Worm (Caenorhabditis elegans) whole organism, L4 larva: Measurements from ENCODE around the gene wrm-1.

Source experiments
- F26F4.8 ChIP-seq: fragments of 200-800 bp; sonication (Bioruptor generic); conservative IDR thresholded peaks from 2 replicates; pipeline ENCODE4 v1.3.6; 2022; ENCODE audit warnings: missing genetic modification characterization, missing compliant biosample characterization
- F44E2.7 ChIP-seq: fragments of 200-800 bp; sonication (Bioruptor generic); IDR thresholded peaks from 2 replicates; pipeline ENCODE4 v2.1.2; 2022; ENCODE audit warnings: missing genetic modification characterization, missing compliant biosample characterization
- F49E8.2 ChIP-seq: sonication (generic microtip); optimal IDR thresholded peaks from 2 replicates; lab custom pipeline; 2016; ENCODE audit warnings: missing compliant biosample characterization, mild to moderate bottlenecking, missing genetic modification characterization, borderline replicate concordance
- T20F7.1 ChIP-seq: fragments of 200-800 bp; sonication (Bioruptor generic); optimal IDR thresholded peaks from 2 replicates; lab custom pipeline; 2018; ENCODE audit warnings: mild to moderate bottlenecking, missing genetic modification characterization, missing compliant biosample characterization
- Y5F2A.4 ChIP-seq: fragments of 200-800 bp; sonication (Bioruptor generic); optimal IDR thresholded peaks from 2 replicates; lab custom pipeline; 2018; ENCODE audit warnings: mild to moderate bottlenecking, missing genetic modification characterization, missing compliant biosample characterization
- Y75B8A.6 ChIP-seq: fragments of 200-800 bp; sonication (Bioruptor generic); IDR thresholded peaks from 2 replicates; pipeline ENCODE4 v1.3.6; 2022; ENCODE audit warnings: missing genetic modification reagents, missing genetic modification characterization, missing compliant biosample characterization
- aha-1 ChIP-seq: fragments of 150-350 bp; peaks from one replicate; lab custom pipeline; 2014; ENCODE audit warnings: missing biosample characterization, missing genetic modification characterization
- aly-2 ChIP-seq: sonication (generic microtip); optimal IDR thresholded peaks from 2 replicates; lab custom pipeline; 2018; ENCODE audit warnings: missing biosample characterization, missing genetic modification characterization
- arid-1 ChIP-seq: fragments of 200-800 bp; sonication (Bioruptor generic); conservative IDR thresholded peaks from 2 replicates; pipeline ENCODE4 v1.3.6; 2022; ENCODE audit warnings: missing genetic modification reagents, missing genetic modification characterization, missing compliant biosample characterization
- attf-4 ChIP-seq: sonication (generic microtip); optimal IDR thresholded peaks from 3 replicates; lab custom pipeline; 2017; ENCODE audit warnings: missing biosample characterization, missing genetic modification characterization
- ceh-28 ChIP-seq: fragments of 150-350 bp; optimal IDR thresholded peaks from 2 replicates; lab custom pipeline; 2014; ENCODE audit warnings: missing biosample characterization, missing genetic modification reagents, missing genetic modification characterization
- ces-1 ChIP-seq: fragments of 150-350 bp; sonication (generic microtip); optimal IDR thresholded peaks from 4 replicates; lab custom pipeline; 2014; ENCODE audit warnings: missing biosample characterization, missing genetic modification reagents, missing genetic modification characterization
- ctbp-1 ChIP-seq: fragments of 200-800 bp; sonication (Bioruptor generic); IDR thresholded peaks from 2 replicates; pipeline ENCODE4 v1.3.6; 2022; ENCODE audit warnings: missing genetic modification reagents, missing genetic modification characterization, missing compliant biosample characterization
- daf-12 ChIP-seq: fragments of 150-350 bp; optimal IDR thresholded peaks from 2 replicates; lab custom pipeline; 2014; ENCODE audit warnings: missing biosample characterization, missing genetic modification reagents, missing genetic modification characterization
- daf-19 ChIP-seq: fragments of 200-800 bp; sonication (Bioruptor generic); conservative IDR thresholded peaks from 2 replicates; pipeline ENCODE4 v1.3.6; 2022; ENCODE audit warnings: missing genetic modification characterization, missing compliant biosample characterization
- daf-8 ChIP-seq: fragments of 200-800 bp; sonication (Bioruptor generic); IDR thresholded peaks from 2 replicates; pipeline ENCODE4 v1.3.6; 2022; ENCODE audit warnings: missing genetic modification characterization, missing compliant biosample characterization
- dmd-8 ChIP-seq: fragments of 200-800 bp; sonication (Bioruptor generic); IDR thresholded peaks from 2 replicates; pipeline ENCODE4 v1.3.6; 2022; ENCODE audit warnings: missing genetic modification characterization, missing compliant biosample characterization
- dmd-9 ChIP-seq: fragments of 200-800 bp; sonication (Bioruptor generic); IDR thresholded peaks from 2 replicates; pipeline ENCODE4 v1.3.6; 2022; ENCODE audit warnings: missing genetic modification reagents, missing genetic modification characterization, missing compliant biosample characterization
- fos-1 ChIP-seq: fragments of 150-350 bp; optimal IDR thresholded peaks from 2 replicates; lab custom pipeline; 2014; ENCODE audit warnings: missing biosample characterization, missing genetic modification characterization
- hif-1 ChIP-seq, 2 experiments: sonication (generic microtip); optimal IDR thresholded peaks; 2 replicates each; lab custom pipeline; 2016 to 2017; ENCODE audit warnings: missing compliant biosample characterization in 2 of 2, missing genetic modification characterization in 2 of 2, missing genetic modification reagents in 2 of 2, missing genotype in 2 of 2, mild to moderate bottlenecking in 1 of 2
- hlh-30 ChIP-seq: sonication (generic microtip); optimal IDR thresholded peaks from 2 replicates; lab custom pipeline; 2017; ENCODE audit warnings: antibody characterized with exemption, mild to moderate bottlenecking, missing genetic modification characterization, missing compliant biosample characterization; ENCODE audit not compliant: insufficient read depth
- hmg-1.1 ChIP-seq: fragments of 200-800 bp; sonication (Bioruptor generic); IDR thresholded peaks from 2 replicates; pipeline ENCODE4 v1.3.6; 2022; ENCODE audit warnings: missing genetic modification reagents, missing genetic modification characterization, missing compliant biosample characterization
- lim-7 ChIP-seq: fragments of 200-800 bp; sonication (Bioruptor generic); IDR thresholded peaks from 2 replicates; pipeline ENCODE4 v1.3.6; 2022; ENCODE audit warnings: missing genetic modification characterization, missing compliant biosample characterization
- lin-38 ChIP-seq: fragments of 200-800 bp; sonication (Bioruptor generic); IDR thresholded peaks from 2 replicates; pipeline ENCODE4 v1.3.6; 2022; ENCODE audit warnings: missing genetic modification reagents, missing genetic modification characterization, missing compliant biosample characterization
- lin-39 ChIP-seq: fragments of 150-350 bp; optimal IDR thresholded peaks from 2 replicates; lab custom pipeline; 2014; ENCODE audit warnings: missing biosample characterization, missing genetic modification reagents, missing genetic modification characterization
- lir-3 ChIP-seq: sonication (generic microtip); optimal IDR thresholded peaks from 2 replicates; lab custom pipeline; 2016; ENCODE audit warnings: mild to moderate bottlenecking, missing genetic modification characterization, missing compliant biosample characterization
- lsy-2 ChIP-seq, 2 experiments: fragments of 150-350 bp in 1 of 2; sonication (generic microtip) in 1 of 2; optimal IDR thresholded peaks; 2 replicates each; lab custom pipeline; 2014 to 2017; ENCODE audit warnings: missing biosample characterization in 2 of 2, missing genetic modification characterization in 2 of 2
- madf-5 ChIP-seq, 2 experiments: fragments of 200-800 bp; sonication (Bioruptor generic); IDR thresholded peaks; 2 replicates each; pipeline ENCODE4 v1.3.6; 2022; ENCODE audit warnings: missing compliant biosample characterization in 2 of 2, missing genetic modification characterization in 2 of 2
- madf-9 ChIP-seq: fragments of 200-800 bp; sonication (Bioruptor generic); conservative IDR thresholded peaks from 2 replicates; pipeline ENCODE4 v1.3.6; 2022; ENCODE audit warnings: missing genetic modification reagents, missing genetic modification characterization, missing compliant biosample characterization
- mep-1 ChIP-seq: fragments of 150-350 bp; sonication (generic microtip); optimal IDR thresholded peaks from 3 replicates; lab custom pipeline; 2014; ENCODE audit warnings: missing biosample characterization, missing genetic modification characterization
- mes-2 ChIP-seq: sonication (generic microtip); optimal IDR thresholded peaks from 2 replicates; lab custom pipeline; 2016; ENCODE audit warnings: missing genotype, mild to moderate bottlenecking, missing genetic modification characterization, missing compliant biosample characterization; ENCODE audit not compliant: poor library complexity, severe bottlenecking
- mxl-3 ChIP-seq: fragments of 200-800 bp; sonication (Bioruptor generic); optimal IDR thresholded peaks from 2 replicates; lab custom pipeline; 2018; ENCODE audit warnings: mild to moderate bottlenecking, missing genetic modification characterization, missing compliant biosample characterization
- nhr-10 ChIP-seq: fragments of 150-350 bp; optimal IDR thresholded peaks from 2 replicates; lab custom pipeline; 2014; ENCODE audit warnings: missing biosample characterization, missing genetic modification characterization
- nhr-102 ChIP-seq: sonication (generic microtip); optimal IDR thresholded peaks from 2 replicates; lab custom pipeline; 2016; ENCODE audit warnings: mild to moderate bottlenecking, missing genetic modification characterization, moderate library complexity, missing compliant biosample characterization
- nhr-25 ChIP-seq: sonication (generic microtip); optimal IDR thresholded peaks from 2 replicates; lab custom pipeline; 2017; ENCODE audit warnings: missing genetic modification characterization, mild to moderate bottlenecking, missing compliant biosample characterization, antibody characterized with exemption, moderate library complexity, borderline replicate concordance; ENCODE audit not compliant: insufficient read depth
- nhr-41 ChIP-seq: fragments of 200-800 bp; sonication (Bioruptor generic); IDR thresholded peaks from 2 replicates; pipeline ENCODE4 v1.3.6; 2022; ENCODE audit warnings: missing genetic modification reagents, missing genetic modification characterization, missing compliant biosample characterization
- nhr-42 ChIP-seq: fragments of 200-800 bp; sonication (Bioruptor generic); IDR thresholded peaks from 2 replicates; pipeline ENCODE4 v1.3.6; 2022; ENCODE audit warnings: missing genetic modification characterization, missing compliant biosample characterization
- nhr-77 ChIP-seq: fragments of 150-350 bp; optimal IDR thresholded peaks from 2 replicates; lab custom pipeline; 2014; ENCODE audit warnings: missing biosample characterization, missing genetic modification characterization
- php-3 ChIP-seq: fragments of 200-800 bp; sonication (Bioruptor generic); IDR thresholded peaks from 2 replicates; pipeline ENCODE4 v1.3.6; 2022; ENCODE audit warnings: missing genetic modification reagents, missing genetic modification characterization, missing compliant biosample characterization
- saeg-2 ChIP-seq: fragments of 200-800 bp; sonication (Bioruptor generic); IDR thresholded peaks from 2 replicates; pipeline ENCODE4 v1.3.6; 2022; ENCODE audit warnings: missing genetic modification reagents, missing genetic modification characterization, missing compliant biosample characterization
- skn-1 ChIP-seq: fragments of 150-350 bp; optimal IDR thresholded peaks from 2 replicates; lab custom pipeline; 2014; ENCODE audit warnings: missing biosample characterization, missing genetic modification characterization
- snpc-1.2 ChIP-seq: fragments of 200-800 bp; sonication (Bioruptor generic); IDR thresholded peaks from 2 replicates; pipeline ENCODE4 v1.3.6; 2022; ENCODE audit warnings: missing genetic modification reagents, missing genetic modification characterization, missing compliant biosample characterization
- tag-97 ChIP-seq: fragments of 200-800 bp; sonication (Bioruptor generic); IDR thresholded peaks from 2 replicates; pipeline ENCODE4 v1.3.6; 2022; ENCODE audit warnings: missing genetic modification characterization, missing compliant biosample characterization
- tra-1 ChIP-seq: fragments of 200-800 bp; sonication (Bioruptor generic); IDR thresholded peaks from 2 replicates; pipeline ENCODE4 v1.3.6; 2022; ENCODE audit warnings: missing genetic modification reagents, missing genetic modification characterization, missing compliant biosample characterization
- unc-62 ChIP-seq, 3 experiments: fragments of 150-350 bp in 1 of 3; sonication (generic microtip); optimal IDR thresholded peaks in 2 of 3; peaks in 1 of 3; 1 replicate in 1 of 3; 2 replicates in 2 of 3; lab custom pipeline; 2014 to 2017; ENCODE audit warnings: missing biosample characterization in 3 of 3, missing genetic modification characterization in 3 of 3, missing genetic modification reagents in 3 of 3, missing genotype in 1 of 3
- vab-7 ChIP-seq: fragments of 200-800 bp; sonication (Bioruptor generic); IDR thresholded peaks from 2 replicates; pipeline ENCODE4 v1.3.6; 2022; ENCODE audit warnings: missing genetic modification reagents, missing genetic modification characterization, missing compliant biosample characterization
- zag-1 ChIP-seq: fragments of 150-350 bp; optimal IDR thresholded peaks from 2 replicates; lab custom pipeline; 2014; ENCODE audit warnings: missing biosample characterization, missing genetic modification characterization
- zfp-2 ChIP-seq: sonication (generic microtip); optimal IDR thresholded peaks from 2 replicates; lab custom pipeline; 2016; ENCODE audit warnings: mild to moderate bottlenecking, missing genetic modification characterization, missing compliant biosample characterization
- zfp-3 ChIP-seq: fragments of 200-800 bp; sonication (Bioruptor generic); conservative IDR thresholded peaks from 2 replicates; pipeline ENCODE4 v1.3.6; 2022; ENCODE audit warnings: missing genetic modification reagents, missing genetic modification characterization, missing compliant biosample characterization
- zip-11 ChIP-seq: fragments of 200-800 bp; sonication (Bioruptor generic); IDR thresholded peaks from 2 replicates; pipeline ENCODE4 v1.3.6; 2022; ENCODE audit warnings: missing genetic modification characterization, missing compliant biosample characterization
- ztf-11 ChIP-seq: fragments of 150-350 bp; optimal IDR thresholded peaks from 2 replicates; lab custom pipeline; 2014; ENCODE audit warnings: missing biosample characterization, missing genetic modification characterization

The wrm-1 gene

ce11 chrIII:5755204-5755603 lies 32.6 kb downstream of the wrm-1 start, which contains the start of gene ida-1 (continued):
- TF ChIP-seq nhr-77 (tag; lab: Kevin White, UChicago) (no peak), aha-1 (tag; lab: Kevin White, UChicago) (peak; percentile 32), unc-62 (GFP tag; optimal IDR thresholded peaks at IDR 0.05 in 1 of 2; lab: Kevin White, UChicago) (peak in 1 of 2 experiments; percentile 95), unc-62 (tag; optimal IDR thresholded peaks at IDR 0.05; lab: Kevin White, UChicago) (no peak), F49E8.2 (tag; lab: Kevin White, UChicago) (no peak), lin-38 (GFP tag; lab: Robert Waterston, UW) (no peak), lsy-2 (tag; optimal IDR thresholded peaks at IDR 0.05; lab: Kevin White, UChicago) (peak; percentile 31 to 33), lin-39 (tag; lab: Kevin White, UChicago) (no peak), ztf-11 (tag; lab: Kevin White, UChicago) (no peak), hmg-1.1 (GFP tag; lab: Robert Waterston, UW) (peak; percentile 47), hif-1 (tag; optimal IDR thresholded peaks at IDR 0.05; lab: Kevin White, UChicago) (no peak), madf-5 (GFP tag; IDR thresholded peaks at IDR 0.05; lab: Robert Waterston, UW) (no peak), arid-1 (no peak), ces-1 (GFP tag; lab: Kevin White, UChicago) (no peak), nhr-102 (no peak), mep-1 (tag; lab: Kevin White, UChicago) (peak; percentile 36), tra-1 (no peak), mes-2 (tag; lab: Kevin White, UChicago) (no peak), snpc-1.2 (GFP tag; lab: Robert Waterston, UW) (no peak), nhr-10 (no peak), php-3 (GFP tag; lab: Robert Waterston, UW) (no peak), zfp-3 (no peak), ceh-28 (tag; lab: Kevin White, UChicago) (no peak), F26F4.8 (no peak), madf-9 (no peak), F44E2.7 (GFP tag; lab: Robert Waterston, UW) (no peak), saeg-2 (GFP tag; lab: Robert Waterston, UW) (no peak), zag-1 (tag; lab: Kevin White, UChicago) (no peak), dmd-8 (GFP tag; lab: Robert Waterston, UW) (no peak), vab-7 (GFP tag; lab: Robert Waterston, UW) (0 out of 2 replicates have a peak, but pooled peaks have one; percentile 11), Y75B8A.6 (GFP tag; lab: Robert Waterston, UW) (no peak), ctbp-1 (GFP tag; lab: Robert Waterston, UW) (peak; percentile 64; the same call in 1 of the 2 replicates), lim-7 (GFP tag; lab: Robert Waterston, UW) (no peak), hlh-30 (tag; lab: Kevin White, UChicago) (peak; percentile 15), tag-97 (GFP tag; lab: Robert Waterston, UW) (no peak), dmd-9 (GFP tag; lab: Robert Waterston, UW) (no peak), zfp-2 (tag; lab: Kevin White, UChicago) (no peak), mxl-3 (GFP tag; lab: Kevin White, UChicago) (no peak), attf-4 (tag; lab: Kevin White, UChicago) (no peak), daf-19 (GFP tag; lab: Robert Waterston, UW) (no peak), nhr-42 (GFP tag; lab: Robert Waterston, UW) (no peak), T20F7.1 (GFP tag; lab: Kevin White, UChicago) (no peak), aly-2 (tag; lab: Kevin White, UChicago) (no peak), nhr-41 (GFP tag; lab: Robert Waterston, UW) (no peak), lir-3 (tag; lab: Kevin White, UChicago) (no peak), Y5F2A.4 (no peak), skn-1 (no peak), daf-12 (no peak), daf-8 (no peak), fos-1 (tag; lab: Kevin White, UChicago) (no peak), nhr-25 (no peak), zip-11 (GFP tag; lab: Robert Waterston, UW) (no peak)
